Worm (Caenorhabditis elegans): ENCODE results near the gene phf-31.

DNA sequence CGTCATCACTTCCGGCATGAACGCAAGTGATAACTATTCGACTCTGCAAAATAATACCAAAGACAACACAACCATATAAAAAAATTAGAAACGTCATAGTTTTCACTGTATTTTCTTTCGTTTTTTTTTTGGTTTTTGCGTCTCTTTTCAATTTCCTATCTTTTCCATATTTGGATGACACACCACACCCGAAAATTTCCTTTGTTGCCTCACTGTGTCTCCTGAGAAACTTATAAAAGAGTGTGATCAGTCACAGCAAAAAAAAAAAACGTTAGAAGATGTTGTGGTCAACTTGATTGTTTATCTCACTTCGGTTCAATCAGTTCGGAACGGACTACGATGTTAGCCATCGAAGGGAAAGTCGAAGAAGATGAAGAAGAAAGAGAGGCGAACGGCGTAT lies 7.9 kb downstream of the phf-31 start:
- TF ChIP-seq ceh-14 (tag; optimal IDR thresholded peaks at IDR 0.05) (no peak), sdc-2 (tag; optimal IDR thresholded peaks at IDR 0.05) (no peak), fkh-10 (GFP tag; optimal IDR thresholded peaks at IDR 0.05) (no peak), ets-4 (tag; optimal IDR thresholded peaks at IDR 0.05) (no peak), ceh-45 (GFP tag; IDR thresholded peaks at IDR 0.05) (no peak), pqm-1 (tag; optimal IDR thresholded peaks at IDR 0.05) (no peak), ama-1 (optimal IDR thresholded peaks at IDR 0.05) (no peak), F13H6.1 (tag; optimal IDR thresholded peaks at IDR 0.05) (no peak), ahr-1 (tag; optimal IDR thresholded peaks at IDR 0.05) (no peak)
